Worm (Caenorhabditis elegans) whole organism, dauer: Measurements from ENCODE around the gene ugt-5.

Experiments used
- unc-62 ChIP-seq: sonication (generic microtip); optimal IDR thresholded peaks from 2 replicates; lab custom pipeline; 2017; ENCODE audit warnings: missing biosample characterization, missing genetic modification reagents, missing genetic modification characterization

Gene ugt-5

ce11 chrV:12792752-12793151 lies at the start of gene ugt-5:
ugt-5 (minus strand) TSS chrV:12792965.
- no peak for TF ChIP-seq unc-62 (GFP tag; lab: Kevin White, UChicago)

- TF ChIP-seq unc-62 (GFP tag; lab: Kevin White, UChicago) = no peak
Observed at ce11 chrV:12835388-12835787, 42.6 kb upstream of the ugt-5 start, which contains the start of gene C44H9.4. C44H9.4 (plus strand) TSS chrV:12835688.

- TF ChIP-seq unc-62 (GFP tag; lab: Kevin White, UChicago) = no peak
Observed at ce11 chrV:12827219-12827618, 34.5 kb upstream of the ugt-5 start, which contains the start of gene ugt-15. ugt-15 (plus strand) TSS chrV:12827519.

- TF ChIP-seq unc-62 (GFP tag; lab: Kevin White, UChicago) = no peak
Observed at ce11 chrV:12824777-12825176, 32.0 kb upstream of the ugt-5 start, which contains the start of gene ugt-16. ugt-16 (plus strand) TSS chrV:12825024.

ce11 chrV:12822065-12822464 lies 29.3 kb upstream of the ugt-5 start:
- TF ChIP-seq unc-62 (GFP tag; lab: Kevin White, UChicago) = no peak

- no peak for TF ChIP-seq unc-62 (GFP tag; lab: Kevin White, UChicago)
Observed at ce11 chrV:12819792-12820453, 27.2 kb upstream of the ugt-5 start, which contains the start of the genes ZC443.4 and ugt-18. ZC443.4 (minus strand) TSS chrV:12819886. ugt-18 (plus strand) TSS chrV:12820260.

ce11 chrV:12819155-12819554 lies 26.4 kb upstream of the ugt-5 start:
- no peak for TF ChIP-seq unc-62 (GFP tag; lab: Kevin White, UChicago)

ce11 chrV:12818486-12818885 lies 25.7 kb upstream of the ugt-5 start:
- TF ChIP-seq unc-62 (GFP tag; lab: Kevin White, UChicago) = no peak

- TF ChIP-seq unc-62 (GFP tag; lab: Kevin White, UChicago) = no peak
Observed at ce11 chrV:12816672-12817071, 23.9 kb upstream of the ugt-5 start.

ce11 chrV:12815386-12815785 lies 22.6 kb upstream of the ugt-5 start:
- no peak for TF ChIP-seq unc-62 (GFP tag; lab: Kevin White, UChicago)

ce11 chrV:12814481-12814882 lies 21.7 kb upstream of the ugt-5 start:
- TF ChIP-seq unc-62 (GFP tag; lab: Kevin White, UChicago) = no peak

- no peak for TF ChIP-seq unc-62 (GFP tag; lab: Kevin White, UChicago)
Observed at ce11 chrV:12814022-12814421, 21.3 kb upstream of the ugt-5 start, which contains the start of gene ZC443.3. ZC443.3 (minus strand) TSS chrV:12814122.

ce11 chrV:12811810-12812209 lies 19.0 kb upstream of the ugt-5 start:
- TF ChIP-seq unc-62 (GFP tag; lab: Kevin White, UChicago) = no peak

ce11 chrV:12811126-12811525 lies 18.4 kb upstream of the ugt-5 start, which contains the start of gene ZC443.2:
ZC443.2 (minus strand) TSS chrV:12811192.
- no peak for TF ChIP-seq unc-62 (GFP tag; lab: Kevin White, UChicago)

ce11 chrV:12809876-12810275 lies 17.1 kb upstream of the ugt-5 start, which contains the start of gene ZC443.1:
ZC443.1 (minus strand) TSS chrV:12810080.
- no peak for TF ChIP-seq unc-62 (GFP tag; lab: Kevin White, UChicago)

ce11 chrV:12806190-12806589 lies 13.4 kb upstream of the ugt-5 start, which contains the start of gene ZC443.7:
ZC443.7 (plus strand) TSS chrV:12806490.
- no peak for TF ChIP-seq unc-62 (GFP tag; lab: Kevin White, UChicago)

- no peak for TF ChIP-seq unc-62 (GFP tag; lab: Kevin White, UChicago)
Observed at ce11 chrV:12803274-12803673, 10.5 kb upstream of the ugt-5 start, which contains the start of gene srbc-45. srbc-45 (plus strand) TSS chrV:12803574.
